Worm (Caenorhabditis elegans): Measurements from ENCODE around the gene M04D8.5.
"Not testable (repeated sequence)": the region's sequence is repeated elsewhere in the genome, so short reads cannot be mapped to it uniquely, and the experiment has no call there.

Gene M04D8.5

ce11 chrIII:10053312-10053711 lies 20.2 kb upstream of the M04D8.5 start, which contains the start of gene T16G12.12:
Gene T16G12.12, plus strand, starts transcription at chrIII:10053612.
- TF ChIP-seq aly-2, crh-2, lin-39 (tag; optimal IDR thresholded peaks at IDR 0.05): not testable (repeated sequence)

ce11 chrIII:10050321-10050720 lies 17.2 kb upstream of the M04D8.5 start, which contains the start of gene T16G12.3:
Gene T16G12.3, plus strand, starts transcription at chrIII:10050621.
- not testable (repeated sequence) for TF ChIP-seq sem-4, snpc-4, dmd-4 (tag; optimal IDR thresholded peaks at IDR 0.05)

- TF ChIP-seq fos-1 (tag; optimal IDR thresholded peaks at IDR 0.05): peak; percentile 94
- no peak for TF ChIP-seq nhr-6 (tag; optimal IDR thresholded peaks at IDR 0.05)
Measured at ce11 chrIII:10049682-10050081, 16.6 kb upstream of the M04D8.5 start, which contains the start of gene T16G12.1. Gene T16G12.1, minus strand, starts transcription at chrIII:10049857.

- no peak for TF ChIP-seq elt-3 (tag; optimal IDR thresholded peaks at IDR 0.05)
- no peak for TF ChIP-seq blmp-1 (tag; optimal IDR thresholded peaks at IDR 0.05; ENCODE audit: insufficient read depth)
- no peak for TF ChIP-seq ama-1 (optimal IDR thresholded peaks at IDR 0.05)
- no peak for TF ChIP-seq F13H6.1 (tag; optimal IDR thresholded peaks at IDR 0.05)
- no peak for TF ChIP-seq zag-1 (tag; optimal IDR thresholded peaks at IDR 0.05)
- no peak for TF ChIP-seq egl-27 (tag; optimal IDR thresholded peaks at IDR 0.05)
- TF ChIP-seq nhr-21 (tag; optimal IDR thresholded peaks at IDR 0.05): no peak
- TF ChIP-seq nhr-12 (tag; optimal IDR thresholded peaks at IDR 0.05): no peak
- TF ChIP-seq R02D3.7 (tag; optimal IDR thresholded peaks at IDR 0.05): no peak
- TF ChIP-seq sem-4 (tag; optimal IDR thresholded peaks at IDR 0.05): no peak
- TF ChIP-seq lin-11 (tag; optimal IDR thresholded peaks at IDR 0.05): no peak
- no peak for TF ChIP-seq peb-1 (tag; optimal IDR thresholded peaks at IDR 0.05)
- no peak for TF ChIP-seq nhr-23 (tag; optimal IDR thresholded peaks at IDR 0.05)
- TF ChIP-seq snpc-4 (tag; optimal IDR thresholded peaks at IDR 0.05): no peak
- TF ChIP-seq ceh-16 (tag; optimal IDR thresholded peaks at IDR 0.05): no peak
- no peak for TF ChIP-seq nhr-77 (tag; optimal IDR thresholded peaks at IDR 0.05)
- TF ChIP-seq alr-1 (tag; optimal IDR thresholded peaks at IDR 0.05): no peak
Measured at ce11 chrIII:10040013-10040412, 6.9 kb upstream of the M04D8.5 start, which contains the start of gene T16G12.7. Gene T16G12.7, minus strand, starts transcription at chrIII:10040113.

ce11 chrIII:10037150-10037549 lies 4.0 kb upstream of the M04D8.5 start, which contains the start of gene M04D8.7:
Gene M04D8.7, plus strand, starts transcription at chrIII:10037450.
- no peak for TF ChIP-seq skn-1 (tag; optimal IDR thresholded peaks at IDR 0.05)
- no peak for TF ChIP-seq Y55F3AM.14 (GFP tag; optimal IDR thresholded peaks at IDR 0.05)
- TF ChIP-seq lin-39 (tag; optimal IDR thresholded peaks at IDR 0.05): no peak
- TF ChIP-seq unc-62 (GFP tag; optimal IDR thresholded peaks at IDR 0.05): no peak
- TF ChIP-seq nhr-23 (tag; optimal IDR thresholded peaks at IDR 0.05): no peak
- no peak for TF ChIP-seq ceh-82 (tag; optimal IDR thresholded peaks at IDR 0.05)
- no peak for TF ChIP-seq lsy-2 (tag; optimal IDR thresholded peaks at IDR 0.05)
- no peak for TF ChIP-seq nhr-25 (tag; optimal IDR thresholded peaks at IDR 0.05)
- no peak for TF ChIP-seq alr-1 (tag; optimal IDR thresholded peaks at IDR 0.05)
- no peak for TF ChIP-seq C34F6.9 (tag; optimal IDR thresholded peaks at IDR 0.05)
- TF ChIP-seq gmeb-1 (tag; optimal IDR thresholded peaks at IDR 0.05): no peak
- no peak for TF ChIP-seq dmd-4 (tag; optimal IDR thresholded peaks at IDR 0.05)
- no peak for TF ChIP-seq sem-4 (tag; optimal IDR thresholded peaks at IDR 0.05)
- TF ChIP-seq peb-1 (tag; optimal IDR thresholded peaks at IDR 0.05): no peak
- TF ChIP-seq R02D3.7 (tag; optimal IDR thresholded peaks at IDR 0.05): no peak
- TF ChIP-seq nhr-77 (tag; optimal IDR thresholded peaks at IDR 0.05): no peak
- TF ChIP-seq unc-55 (GFP tag; optimal IDR thresholded peaks at IDR 0.05): no peak
- no peak for TF ChIP-seq nhr-11 (tag; optimal IDR thresholded peaks at IDR 0.05)
- TF ChIP-seq nhr-10 (tag; optimal IDR thresholded peaks at IDR 0.05): no peak

ce11 chrIII:10035783-10036182 lies 2.7 kb upstream of the M04D8.5 start, which contains the start of gene xbx-3:
Gene xbx-3, plus strand, starts transcription at chrIII:10035945.
- no peak for TF ChIP-seq lin-13 (GFP tag; optimal IDR thresholded peaks at IDR 0.05)
- TF ChIP-seq nhr-21 (tag; optimal IDR thresholded peaks at IDR 0.05): peak; percentile 24

Measured in whole organism, L2 larva.